Worm (Caenorhabditis elegans): ENCODE data around the gene lmtr-2.

DNA sequence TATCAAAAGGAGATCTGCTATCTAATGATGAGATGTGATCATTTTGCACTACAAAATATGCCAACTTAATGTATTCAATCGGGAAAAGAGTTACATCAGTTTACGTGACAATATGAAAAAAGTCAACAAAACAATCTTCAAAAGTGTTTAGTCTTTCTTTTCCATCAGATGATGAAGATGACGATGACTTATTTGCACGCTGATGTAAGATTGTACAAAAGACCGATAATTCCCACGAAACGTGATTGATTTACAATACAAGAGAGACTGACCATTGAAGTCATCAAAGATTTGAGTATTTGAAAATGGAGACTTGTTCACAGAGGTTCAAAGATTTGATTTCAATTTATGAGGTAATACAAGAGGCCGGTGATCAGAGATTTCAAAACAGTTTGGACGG, 14.4 kb upstream of the lmtr-2 start:
- no peak for TF ChIP-seq ceh-39 (tag; optimal IDR thresholded peaks at IDR 0.05)
- TF ChIP-seq ces-1 (GFP tag; optimal IDR thresholded peaks at IDR 0.05): no peak
- no peak for TF ChIP-seq pha-4 (tag; optimal IDR thresholded peaks at IDR 0.05)
- no peak for TF ChIP-seq unc-62 (GFP tag; optimal IDR thresholded peaks at IDR 0.05)
- TF ChIP-seq snpc-4 (tag; optimal IDR thresholded peaks at IDR 0.05): no peak
- TF ChIP-seq elt-1 (tag; optimal IDR thresholded peaks at IDR 0.05; ENCODE audit: borderline replicate concordance, insufficient read depth): no peak
- TF ChIP-seq unc-39 (tag; optimal IDR thresholded peaks at IDR 0.05): no peak
- TF ChIP-seq nhr-76 (tag; optimal IDR thresholded peaks at IDR 0.05): no peak
- TF ChIP-seq lsy-2 (tag; optimal IDR thresholded peaks at IDR 0.05): no peak
- no peak for TF ChIP-seq nhr-237 (tag; optimal IDR thresholded peaks at IDR 0.05)

Measured in whole organism, mixed stage, embryonic.